Worm (Caenorhabditis elegans) whole organism, L1 larva: ENCODE results near the gene C03B1.5.

Experiments
- C16A3.4 ChIP-seq: fragments of 150-350 bp; optimal IDR thresholded peaks from 2 replicates; lab custom pipeline; 2014; ENCODE audit warnings: missing biosample characterization, missing genetic modification characterization
- C34B4.2 ChIP-seq: sonication (generic microtip); optimal IDR thresholded peaks from 2 replicates; lab custom pipeline; 2017; ENCODE audit warnings: mild to moderate bottlenecking, missing genetic modification characterization, missing compliant biosample characterization
- alr-1 ChIP-seq: fragments of 200-800 bp; sonication (Bioruptor generic); optimal IDR thresholded peaks from 2 replicates; lab custom pipeline; 2018; ENCODE audit warnings: borderline replicate concordance, mild to moderate bottlenecking, missing genetic modification characterization, missing compliant biosample characterization
- aly-2 ChIP-seq: fragments of 150-350 bp; optimal IDR thresholded peaks from 2 replicates; lab custom pipeline; 2014; ENCODE audit warnings: missing biosample characterization, missing genetic modification characterization
- ama-1 ChIP-seq: fragments of 150-350 bp; optimal IDR thresholded peaks from 2 replicates; lab custom pipeline; 2014
- blmp-1 ChIP-seq: fragments of 150-350 bp; optimal IDR thresholded peaks from 2 replicates; lab custom pipeline; 2014; ENCODE audit warnings: missing biosample characterization, missing genetic modification characterization
- ceh-8 ChIP-seq: fragments of 200-800 bp; sonication (Bioruptor generic); optimal IDR thresholded peaks from 2 replicates; lab custom pipeline; 2018; ENCODE audit warnings: mild to moderate bottlenecking, missing genetic modification characterization, moderate library complexity, missing compliant biosample characterization
- ceh-82 ChIP-seq, 3 experiments: fragments of 150-350 bp in 1 of 3; sonication (generic microtip) in 2 of 3; optimal IDR thresholded peaks; 2 replicates each; lab custom pipeline; 2014 to 2017; ENCODE audit warnings: missing biosample characterization in 3 of 3, missing genetic modification characterization in 3 of 3
- dsc-1 ChIP-seq: sonication (generic microtip); optimal IDR thresholded peaks from 2 replicates; lab custom pipeline; 2016; ENCODE audit warnings: mild to moderate bottlenecking, missing genetic modification characterization, missing compliant biosample characterization
- efl-1 ChIP-seq, 4 experiments: fragments of 150-350 bp; optimal IDR thresholded peaks in 3 of 4; peaks in 1 of 4; 1 replicate in 1 of 4; 2 replicates in 3 of 4; lab custom pipeline; 2014; ENCODE audit warnings: missing biosample characterization in 2 of 4, missing genetic modification characterization in 2 of 4, missing genetic modification reagents in 2 of 4
- efl-3 ChIP-seq: fragments of 200-800 bp; sonication (Bioruptor generic); optimal IDR thresholded peaks from 2 replicates; lab custom pipeline; 2018; ENCODE audit warnings: mild to moderate bottlenecking, missing genetic modification characterization, missing compliant biosample characterization
- egl-27 ChIP-seq, 2 experiments: fragments of 150-350 bp in 1 of 2; sonication (generic microtip); optimal IDR thresholded peaks; 3 replicates each; lab custom pipeline; 2017 to 2018; ENCODE audit warnings: missing biosample characterization in 2 of 2, missing genetic modification characterization in 2 of 2, missing genetic modification reagents in 2 of 2
- elt-2 ChIP-seq: sonication (generic microtip); optimal IDR thresholded peaks from 2 replicates; lab custom pipeline; 2016; ENCODE audit warnings: missing genetic modification characterization, mild to moderate bottlenecking, inconsistent platforms, missing compliant biosample characterization, missing genetic modification reagents
- elt-3 ChIP-seq, 6 experiments: fragments of 150-350 bp in 1 of 6; sonication (generic microtip); optimal IDR thresholded peaks; 2 replicates each; lab custom pipeline; 2017 to 2018; ENCODE audit warnings: missing biosample characterization in 6 of 6, missing genetic modification characterization in 6 of 6, inconsistent platforms in 1 of 6
- ets-5 ChIP-seq: fragments of 200-800 bp; sonication (Bioruptor generic); IDR thresholded peaks from 2 replicates; pipeline ENCODE4 v1.3.6; 2022; ENCODE audit warnings: missing genetic modification characterization, missing compliant biosample characterization
- fkh-10 ChIP-seq: sonication (generic microtip); optimal IDR thresholded peaks from 2 replicates; lab custom pipeline; 2017; ENCODE audit warnings: missing biosample characterization, missing genetic modification reagents, missing genetic modification characterization
- fos-1 ChIP-seq: fragments of 150-350 bp; optimal IDR thresholded peaks from 2 replicates; lab custom pipeline; 2014; ENCODE audit warnings: missing biosample characterization, missing genetic modification characterization
- grh-1 ChIP-seq: fragments of 200-800 bp; sonication (Bioruptor generic); IDR thresholded peaks from 2 replicates; pipeline ENCODE4 v1.3.6; 2022; ENCODE audit warnings: missing genetic modification reagents, missing genetic modification characterization, missing compliant biosample characterization
- irx-1 ChIP-seq: sonication (generic microtip); optimal IDR thresholded peaks from 2 replicates; lab custom pipeline; 2016; ENCODE audit warnings: missing genetic modification characterization, missing compliant biosample characterization
- lin-13 ChIP-seq: fragments of 150-350 bp; optimal IDR thresholded peaks from 2 replicates; lab custom pipeline; 2014; ENCODE audit warnings: missing biosample characterization, missing genetic modification reagents, missing genetic modification characterization
- lin-15B ChIP-seq: fragments of 150-350 bp; sonication (generic microtip); optimal IDR thresholded peaks from 3 replicates; lab custom pipeline; 2014; ENCODE audit warnings: missing biosample characterization, missing genetic modification characterization
- lin-39 ChIP-seq: fragments of 150-350 bp; optimal IDR thresholded peaks from 2 replicates; lab custom pipeline; 2014; ENCODE audit warnings: missing biosample characterization, missing genetic modification reagents, missing genetic modification characterization
- lir-3 ChIP-seq: sonication (generic microtip); optimal IDR thresholded peaks from 2 replicates; lab custom pipeline; 2016; ENCODE audit warnings: mild to moderate bottlenecking, missing genetic modification characterization, moderate library complexity, missing compliant biosample characterization; ENCODE audit not compliant: poor library complexity
- lsy-2 ChIP-seq, 2 experiments: fragments of 150-350 bp; optimal IDR thresholded peaks; 2 replicates each; lab custom pipeline; 2014; ENCODE audit warnings: missing biosample characterization in 2 of 2, missing genetic modification characterization in 2 of 2
- mab-9 ChIP-seq: fragments of 200-800 bp; sonication (Bioruptor generic); IDR thresholded peaks from 2 replicates; pipeline ENCODE4 v1.3.6; 2022; ENCODE audit warnings: missing genetic modification reagents, missing genetic modification characterization, missing compliant biosample characterization
- mdl-1 ChIP-seq, 2 experiments: fragments of 150-350 bp; optimal IDR thresholded peaks; 2 replicates each; lab custom pipeline; 2014 to 2017; ENCODE audit warnings: missing biosample characterization in 2 of 2, missing genetic modification characterization in 2 of 2, inconsistent platforms in 1 of 2
- mef-2 ChIP-seq: fragments of 150-350 bp; optimal IDR thresholded peaks from 2 replicates; lab custom pipeline; 2014; ENCODE audit warnings: missing biosample characterization, missing genetic modification characterization
- nhr-11 ChIP-seq: fragments of 150-350 bp; optimal IDR thresholded peaks from 2 replicates; lab custom pipeline; 2014; ENCODE audit warnings: missing biosample characterization, missing genetic modification characterization
- nhr-19 ChIP-seq: fragments of 200-800 bp; sonication (Bioruptor generic); conservative IDR thresholded peaks from 2 replicates; pipeline ENCODE4 v1.3.6; 2022; ENCODE audit warnings: missing genetic modification characterization, missing compliant biosample characterization
- nhr-28 ChIP-seq: fragments of 150-350 bp; optimal IDR thresholded peaks from 2 replicates; lab custom pipeline; 2014; ENCODE audit warnings: missing biosample characterization, missing genetic modification characterization
- nhr-47 ChIP-seq: sonication (generic microtip); optimal IDR thresholded peaks from 2 replicates; lab custom pipeline; 2016; ENCODE audit warnings: mild to moderate bottlenecking, missing genetic modification characterization, moderate library complexity, missing compliant biosample characterization
- nhr-76 ChIP-seq: sonication (generic microtip); optimal IDR thresholded peaks from 2 replicates; lab custom pipeline; 2017; ENCODE audit warnings: missing biosample characterization, missing genetic modification characterization
- nhr-77 ChIP-seq: fragments of 150-350 bp; optimal IDR thresholded peaks from 2 replicates; lab custom pipeline; 2014; ENCODE audit warnings: missing biosample characterization, missing genetic modification characterization
- nhr-84 ChIP-seq: sonication (generic microtip); optimal IDR thresholded peaks from 2 replicates; lab custom pipeline; 2017; ENCODE audit warnings: missing biosample characterization, missing genetic modification characterization
- nhr-85 ChIP-seq: sonication (generic microtip); peaks from one replicate; lab custom pipeline; 2016; ENCODE audit warnings: missing genetic modification characterization, inconsistent platforms, missing compliant biosample characterization
- nhr-90 ChIP-seq: sonication (generic microtip); optimal IDR thresholded peaks from 2 replicates; lab custom pipeline; 2016; ENCODE audit warnings: mild to moderate bottlenecking, missing genetic modification characterization, missing compliant biosample characterization; ENCODE audit not compliant: poor library complexity
- pag-3 ChIP-seq: sonication (generic microtip); optimal IDR thresholded peaks from 2 replicates; lab custom pipeline; 2017; ENCODE audit warnings: missing genetic modification characterization, mild to moderate bottlenecking, missing compliant biosample characterization, antibody characterized with exemption, borderline replicate concordance; ENCODE audit not compliant: insufficient read depth
- pqm-1 ChIP-seq: sonication (generic microtip); optimal IDR thresholded peaks from 3 replicates; lab custom pipeline; 2017; ENCODE audit warnings: missing biosample characterization, missing genetic modification characterization
- rnt-1 ChIP-seq: sonication (generic microtip); optimal IDR thresholded peaks from 2 replicates; lab custom pipeline; 2016; ENCODE audit warnings: mild to moderate bottlenecking, missing genetic modification characterization, moderate library complexity, missing compliant biosample characterization
- snu-23 ChIP-seq: sonication (generic microtip); optimal IDR thresholded peaks from 2 replicates; lab custom pipeline; 2016; ENCODE audit warnings: missing genetic modification characterization, missing compliant biosample characterization
- sox-4 ChIP-seq: sonication (generic microtip); optimal IDR thresholded peaks from 2 replicates; lab custom pipeline; 2016; ENCODE audit warnings: missing genetic modification characterization, missing compliant biosample characterization
- sup-37 ChIP-seq: fragments of 200-800 bp; sonication (Bioruptor generic); optimal IDR thresholded peaks from 2 replicates; lab custom pipeline; 2018; ENCODE audit warnings: mild to moderate bottlenecking, missing genetic modification characterization, missing compliant biosample characterization
- swsn-7 ChIP-seq: sonication (generic microtip); optimal IDR thresholded peaks from 2 replicates; lab custom pipeline; 2016; ENCODE audit warnings: missing genetic modification characterization, missing compliant biosample characterization
- tbx-2 ChIP-seq: sonication (generic microtip); optimal IDR thresholded peaks from 2 replicates; lab custom pipeline; 2016; ENCODE audit warnings: missing genetic modification characterization, missing compliant biosample characterization
- unc-130 ChIP-seq: fragments of 150-350 bp; optimal IDR thresholded peaks from 2 replicates; lab custom pipeline; 2017; ENCODE audit warnings: missing biosample characterization, missing genetic modification characterization, inconsistent platforms
- unc-30 ChIP-seq: sonication (generic microtip); optimal IDR thresholded peaks from 2 replicates; lab custom pipeline; 2017; ENCODE audit warnings: missing biosample characterization, missing genetic modification characterization
- unc-86 ChIP-seq: sonication (generic microtip); optimal IDR thresholded peaks from 2 replicates; lab custom pipeline; 2016; ENCODE audit warnings: missing genetic modification characterization, missing compliant biosample characterization
- xbp-1 ChIP-seq: sonication (generic microtip); optimal IDR thresholded peaks from 2 replicates; lab custom pipeline; 2016; ENCODE audit warnings: missing genetic modification characterization, missing compliant biosample characterization
- zag-1 ChIP-seq: fragments of 150-350 bp; optimal IDR thresholded peaks from 2 replicates; lab custom pipeline; 2014; ENCODE audit warnings: missing biosample characterization, missing genetic modification characterization
- zip-4 ChIP-seq: fragments of 200-800 bp; sonication (Bioruptor generic); optimal IDR thresholded peaks from 2 replicates; lab custom pipeline; 2018; ENCODE audit warnings: mild to moderate bottlenecking, missing genetic modification characterization, moderate library complexity, missing compliant biosample characterization
- ztf-4 ChIP-seq: fragments of 150-350 bp; optimal IDR thresholded peaks from 2 replicates; lab custom pipeline; 2014; ENCODE audit warnings: missing biosample characterization, missing genetic modification characterization

Gene C03B1.5

ce11 chrX:6371192-6372116 lies 16.1 kb downstream of the C03B1.5 start (continued):
- TF ChIP-seq nhr-47 (tag; lab: Kevin White, UChicago) (peak; percentile 77), lin-13 (GFP tag; lab: Kevin White, UChicago) (no peak), zag-1 (no peak), nhr-85 (tag; lab: Kevin White, UChicago) (peak; percentile 45), ceh-82 (tag; optimal IDR thresholded peaks at IDR 0.05; lab: Kevin White, UChicago) (peak; percentile 21 to 30 (median 25)), mab-9 (GFP tag; lab: Robert Waterston, UW) (no peak), sox-4 (tag; lab: Kevin White, UChicago) (peak; percentile 21), nhr-77 (tag; lab: Kevin White, UChicago) (peak; percentile 41), C34B4.2 (tag; lab: Kevin White, UChicago) (no peak), ama-1 (lab: Kevin White, UChicago) (no peak), unc-130 (tag; lab: Kevin White, UChicago) (peak; percentile 41), swsn-7 (peak; percentile 66), pqm-1 (tag; lab: Kevin White, UChicago) (no peak), egl-27 (tag; optimal IDR thresholded peaks at IDR 0.05; lab: Kevin White, UChicago) (no peak), pag-3 (no peak), sup-37 (GFP tag; lab: Kevin White, UChicago) (no peak), ceh-8 (no peak), rnt-1 (tag; lab: Kevin White, UChicago) (peak; percentile 60), fkh-10 (GFP tag; lab: Kevin White, UChicago) (peak; percentile 28), elt-3 (tag; optimal IDR thresholded peaks at IDR 0.05; lab: Kevin White, UChicago) (peak in 1 of 6 experiments; percentile 60), lir-3 (tag; lab: Kevin White, UChicago) (peak; percentile 46), efl-3 (GFP tag; lab: Kevin White, UChicago) (no peak), nhr-28 (tag; lab: Kevin White, UChicago) (no peak), blmp-1 (tag; lab: Kevin White, UChicago) (no peak), snu-23 (peak; percentile 75), nhr-84 (tag; lab: Kevin White, UChicago) (no peak), grh-1 (GFP tag; lab: Robert Waterston, UW) (no peak), aly-2 (tag; lab: Kevin White, UChicago) (no peak), unc-86 (tag; lab: Kevin White, UChicago) (peak; percentile 20), tbx-2 (tag; lab: Kevin White, UChicago) (peak; percentile 41), lin-15B (tag; lab: Kevin White, UChicago) (no peak), ets-5 (GFP tag; lab: Robert Waterston, UW) (no peak), xbp-1 (peak; percentile 74), unc-30 (tag; lab: Kevin White, UChicago) (no peak), mef-2 (tag; lab: Kevin White, UChicago) (no peak), lin-39 (tag; lab: Kevin White, UChicago) (no peak), dsc-1 (tag; lab: Kevin White, UChicago) (peak; percentile 78), ztf-4 (no peak), nhr-11 (tag; lab: Kevin White, UChicago) (no peak), efl-1 (optimal IDR thresholded peaks at IDR 0.05; lab: Kevin White, UChicago) (no peak), efl-1 (GFP tag; optimal IDR thresholded peaks at IDR 0.05 in 1 of 2; lab: Kevin White, UChicago) (peak; percentile 21 to 81), zip-4 (GFP tag; lab: Kevin White, UChicago) (no peak), nhr-19 (GFP tag; lab: Robert Waterston, UW) (peak; percentile 58), alr-1 (no peak), irx-1 (tag; lab: Kevin White, UChicago) (peak; percentile 49), mdl-1 (tag; optimal IDR thresholded peaks at IDR 0.05; lab: Kevin White, UChicago) (peak in 1 of 2 experiments; percentile 65), C16A3.4 (tag; lab: Kevin White, UChicago) (peak; percentile 42), elt-2 (tag; lab: Kevin White, UChicago) (no peak), fos-1 (tag; lab: Kevin White, UChicago) (no peak), nhr-76 (no peak), nhr-90 (tag; lab: Kevin White, UChicago) (peak; percentile 59), lsy-2 (tag; optimal IDR thresholded peaks at IDR 0.05; lab: Kevin White, UChicago) (peak; percentile 24 to 51)
